Worm (Caenorhabditis elegans): Measurements from ENCODE around the gene cpf-1.

cpf-1 gene

ce11 chrII:8561227-8561626 is 41.0 kb downstream of the cpf-1 start, which contains the start of gene iff-2 (continued):
- TF ChIP-seq Y79H2A.3 (GFP tag; conservative IDR thresholded peaks at IDR 0.05) (no peak), ceh-91 (GFP tag; IDR thresholded peaks at IDR 0.05) (peak; percentile 64), Y53G8AR.9 (GFP tag; conservative IDR thresholded peaks at IDR 0.05) (peak; percentile 98), F57A8.1 (GFP tag; optimal IDR thresholded peaks at IDR 0.05) (peak; percentile 16), Y53F4B.3 (GFP tag; IDR thresholded peaks at IDR 0.05) (no peak), F10E7.11 (tag; optimal IDR thresholded peaks at IDR 0.05) (peak; percentile 23), F49E8.2 (tag; optimal IDR thresholded peaks at IDR 0.05; ENCODE audit: insufficient read depth) (no peak), zim-3 (tag; optimal IDR thresholded peaks at IDR 0.05) (peak; percentile 64), B0261.1 (tag; optimal IDR thresholded peaks at IDR 0.05) (peak; percentile 38), ztf-26 (tag; optimal IDR thresholded peaks at IDR 0.05) (peak; percentile 98), ceh-27 (GFP tag; optimal IDR thresholded peaks at IDR 0.05) (peak; percentile 100), Y95B8A.8 (GFP tag; IDR thresholded peaks at IDR 0.05) (peak; percentile 92), F57C9.4 (tag; optimal IDR thresholded peaks at IDR 0.05) (no peak), snpc-4 (GFP tag; optimal IDR thresholded peaks at IDR 0.05) (no peak), snpc-4 (tag; optimal IDR thresholded peaks at IDR 0.05) (peak in 3 of 4 experiments; percentile 84 to 89 (median 89)), ama-1 (optimal IDR thresholded peaks at IDR 0.05) (peak; percentile 68), ama-1 (GFP tag; optimal IDR thresholded peaks at IDR 0.05) (no peak), attf-6 (GFP tag; IDR thresholded peaks at IDR 0.05) (peak; percentile 53; the same call in 1 of the 2 replicates), C06A6.2 (GFP tag; conservative IDR thresholded peaks at IDR 0.05) (peak; percentile 95), ztf-22 (GFP tag; optimal IDR thresholded peaks at IDR 0.05) (peak; percentile 95), K12H6.12 (tag; optimal IDR thresholded peaks at IDR 0.05) (peak; percentile 99), C17E4.6 (GFP tag; IDR thresholded peaks at IDR 0.05) (peak; percentile 93), ceh-79 (tag; optimal IDR thresholded peaks at IDR 0.05) (no peak), snpc-3.4 (tag; optimal IDR thresholded peaks at IDR 0.05) (peak; percentile 18), bed-2 (GFP tag; IDR thresholded peaks at IDR 0.05) (peak; percentile 84; the same call in 1 of the 2 replicates), F33H1.4 (GFP tag; IDR thresholded peaks at IDR 0.05) (peak; percentile 81), hsf-1 (GFP tag; IDR thresholded peaks at IDR 0.05) (0 out of 2 replicates have a peak, but pooled peaks have one; percentile 53), nhr-80 (tag; optimal IDR thresholded peaks at IDR 0.05) (peak; percentile 100), bed-1 (GFP tag; IDR thresholded peaks at IDR 0.05) (no peak), fkh-3 (tag; optimal IDR thresholded peaks at IDR 0.05) (no peak), ceh-40 (GFP tag; IDR thresholded peaks at IDR 0.05) (0 out of 2 replicates have a peak, but pooled peaks have one; percentile 64), ekl-4 (GFP tag; IDR thresholded peaks at IDR 0.05) (peak; percentile 97), let-607 (tag; optimal IDR thresholded peaks at IDR 0.05) (peak; percentile 99), B0336.3 (GFP tag; IDR thresholded peaks at IDR 0.05) (peak; percentile 97), dpl-1 (GFP tag; optimal IDR thresholded peaks at IDR 0.05) (peak; percentile 73), B0019.2 (GFP tag; conservative IDR thresholded peaks at IDR 0.05) (no peak), lsy-27 (tag; optimal IDR thresholded peaks at IDR 0.05; ENCODE audit: borderline replicate concordance, insufficient read depth) (no peak), lin-40 (tag; optimal IDR thresholded peaks at IDR 0.05) (peak; percentile 98), sea-2 (GFP tag; IDR thresholded peaks at IDR 0.05) (no peak), ceh-100 (GFP tag; IDR thresholded peaks at IDR 0.05) (peak; percentile 89), xnd-1 (tag; optimal IDR thresholded peaks at IDR 0.05) (no peak), ets-4 (GFP tag; optimal IDR thresholded peaks at IDR 0.05) (peak; percentile 99), atf-7 (tag; optimal IDR thresholded peaks at IDR 0.05) (peak; percentile 95), B0035.1 (tag; optimal IDR thresholded peaks at IDR 0.05) (peak; percentile 78), attf-5 (GFP tag; optimal IDR thresholded peaks at IDR 0.05) (peak; percentile 100), snpc-1.3 (tag; optimal IDR thresholded peaks at IDR 0.05; ENCODE audit: insufficient read depth) (peak; percentile 19), ZK185.1 (tag; optimal IDR thresholded peaks at IDR 0.05; ENCODE audit: poor library complexity, severe bottlenecking) (peak; percentile 95), akir-1 (GFP tag; optimal IDR thresholded peaks at IDR 0.05) (peak; percentile 36)

All from whole organism, young adult.